Fruit fly (Drosophila melanogaster) whole organism, embryonic: ENCODE measurements around the gene Tis11.

ENCODE experiments used
- Adf1 ChIP-seq: fragments of 200-800 bp; sonication (Bioruptor generic); IDR thresholded peaks from 2 replicates; pipeline ENCODE4 v1.3.6; 2022; ENCODE audit warnings: missing biosample characterization, missing genetic modification characterization
- Bdp1 ChIP-seq: fragments of 200-800 bp; sonication (Bioruptor generic); optimal IDR thresholded peaks from 3 replicates; lab custom pipeline; 2016; ENCODE audit warnings: missing biosample characterization, missing genetic modification characterization
- Bgb ChIP-seq: fragments of 200-800 bp; sonication (Bioruptor generic); IDR thresholded peaks from 2 replicates; pipeline ENCODE4 v1.3.6; 2022; ENCODE audit warnings: missing biosample characterization, missing genetic modification characterization; ENCODE audit not compliant: partially characterized antibody
- CG10321 ChIP-seq: fragments of 200-800 bp; sonication (Bioruptor generic); IDR thresholded peaks from 2 replicates; pipeline ENCODE4 v1.3.6; 2022; ENCODE audit warnings: missing biosample characterization, missing genetic modification characterization
- CG10565 ChIP-seq: fragments of 200-800 bp; sonication (Bioruptor generic); optimal IDR thresholded peaks from 3 replicates; lab custom pipeline; 2016; ENCODE audit warnings: missing biosample characterization, mild to moderate bottlenecking, missing genetic modification characterization
- CG12299 ChIP-seq: fragments of 200-800 bp; sonication (Bioruptor generic); optimal IDR thresholded peaks from 2 replicates; lab custom pipeline; 2018; ENCODE audit warnings: missing biosample characterization, mild to moderate bottlenecking, missing genetic modification characterization
- CG13424 ChIP-seq: fragments of 200-800 bp; sonication (Bioruptor generic); optimal IDR thresholded peaks from 2 replicates; lab custom pipeline; 2019; ENCODE audit warnings: missing biosample characterization, mild to moderate bottlenecking, missing genetic modification characterization, moderate library complexity
- CG14014 ChIP-seq: fragments of 200-800 bp; sonication (Bioruptor generic); IDR thresholded peaks from 2 replicates; pipeline ENCODE4 v1.3.6; 2022; ENCODE audit warnings: missing biosample characterization, missing genetic modification characterization
- CG14441 ChIP-seq: fragments of 200-800 bp; sonication (Bioruptor generic); IDR thresholded peaks from 2 replicates; pipeline ENCODE4 v1.3.6; 2022; ENCODE audit warnings: missing biosample characterization, missing genetic modification characterization
- CG17829 ChIP-seq: fragments of 200-800 bp; optimal IDR thresholded peaks from 2 replicates; lab custom pipeline; 2019; ENCODE audit warnings: missing biosample characterization, mild to moderate bottlenecking, missing genetic modification characterization, moderate library complexity
- CG17912 ChIP-seq: fragments of 200-800 bp; sonication (Bioruptor generic); optimal IDR thresholded peaks from 2 replicates; lab custom pipeline; 2018; ENCODE audit warnings: missing biosample characterization, mild to moderate bottlenecking, missing genetic modification characterization
- CG18262 ChIP-seq: fragments of 200-800 bp; optimal IDR thresholded peaks from 3 replicates; lab custom pipeline; 2019; ENCODE audit warnings: missing biosample characterization, mild to moderate bottlenecking, missing genetic modification characterization, moderate library complexity
- CG18476 ChIP-seq: fragments of 200-800 bp; sonication (Bioruptor generic); optimal IDR thresholded peaks from 2 replicates; lab custom pipeline; 2016; ENCODE audit warnings: missing biosample characterization, mild to moderate bottlenecking, missing genetic modification characterization
- CG18599 ChIP-seq: fragments of 200-800 bp; sonication (Bioruptor generic); optimal IDR thresholded peaks from 3 replicates; lab custom pipeline; 2017; ENCODE audit warnings: missing biosample characterization, missing genetic modification characterization, mild to moderate bottlenecking, moderate library complexity, missing genetic modification reagents
- CG2678 ChIP-seq: fragments of 200-800 bp; sonication (Bioruptor generic); optimal IDR thresholded peaks from 3 replicates; lab custom pipeline; 2019; ENCODE audit warnings: missing biosample characterization, mild to moderate bottlenecking, missing genetic modification characterization, moderate library complexity
- CG3281 ChIP-seq: fragments of 200-800 bp; sonication (Bioruptor generic); optimal IDR thresholded peaks from 3 replicates; lab custom pipeline; 2017; ENCODE audit warnings: missing biosample characterization, mild to moderate bottlenecking, missing genetic modification characterization
- CG33213 ChIP-seq: fragments of 200-800 bp; sonication (Bioruptor generic); optimal IDR thresholded peaks from 3 replicates; lab custom pipeline; 2016; ENCODE audit warnings: missing biosample characterization, missing genetic modification characterization
- CG33557 ChIP-seq: fragments of 200-800 bp; sonication (Bioruptor generic); optimal IDR thresholded peaks from 2 replicates; lab custom pipeline; 2019; ENCODE audit warnings: missing biosample characterization, mild to moderate bottlenecking, missing genetic modification characterization, moderate library complexity
- CG4820 ChIP-seq: fragments of 200-800 bp; sonication (Bioruptor generic); optimal IDR thresholded peaks from 3 replicates; lab custom pipeline; 2016; ENCODE audit warnings: missing biosample characterization, missing genetic modification characterization
- CG6654 ChIP-seq: fragments of 200-800 bp; sonication (Bioruptor generic); optimal IDR thresholded peaks from 2 replicates; lab custom pipeline; 2017; ENCODE audit warnings: missing biosample characterization, mild to moderate bottlenecking, missing genetic modification characterization
- CG6854 ChIP-seq: fragments of 200-800 bp; sonication (Bioruptor generic); optimal IDR thresholded peaks from 3 replicates; lab custom pipeline; 2017; ENCODE audit warnings: missing biosample characterization, mild to moderate bottlenecking, missing genetic modification characterization
- CG7357 ChIP-seq: fragments of 200-800 bp; sonication (Bioruptor generic); IDR thresholded peaks from 3 replicates; pipeline ENCODE4 v1.3.6; 2022; ENCODE audit warnings: missing biosample characterization, missing genetic modification characterization
- CG8765 ChIP-seq: fragments of 200-800 bp; sonication (Bioruptor generic); IDR thresholded peaks from 2 replicates; pipeline ENCODE4 v1.3.6; 2022; ENCODE audit warnings: missing biosample characterization, missing genetic modification characterization
- ERR ChIP-seq: fragments of 200-800 bp; sonication (Bioruptor generic); optimal IDR thresholded peaks from 2 replicates; lab custom pipeline; 2016; ENCODE audit warnings: missing biosample characterization, missing genetic modification characterization
- Hsf ChIP-seq: fragments of 200-800 bp; sonication (Bioruptor generic); optimal IDR thresholded peaks from 3 replicates; lab custom pipeline; 2016; ENCODE audit warnings: missing biosample characterization, missing genetic modification characterization
- Lim3 ChIP-seq: fragments of 200-800 bp; sonication (Bioruptor generic); IDR thresholded peaks from 2 replicates; pipeline ENCODE4 v1.3.6; 2022; ENCODE audit warnings: missing biosample characterization, missing genetic modification characterization
- NK7.1 ChIP-seq: fragments of 200-800 bp; sonication (Bioruptor generic); optimal IDR thresholded peaks from 3 replicates; lab custom pipeline; 2016; ENCODE audit warnings: missing biosample characterization, missing genetic modification characterization
- Oli ChIP-seq: fragments of 200-800 bp; sonication (Bioruptor generic); optimal IDR thresholded peaks from 2 replicates; lab custom pipeline; 2018; ENCODE audit warnings: missing biosample characterization, mild to moderate bottlenecking, missing genetic modification characterization, moderate library complexity
- Xrp1 ChIP-seq: fragments of 200-800 bp; sonication (Bioruptor generic); IDR thresholded peaks from 2 replicates; pipeline ENCODE4 v1.3.6; 2022; ENCODE audit warnings: missing biosample characterization, missing genetic modification characterization
- ac ChIP-seq: fragments of 200-800 bp; sonication (Bioruptor generic); optimal IDR thresholded peaks from 3 replicates; lab custom pipeline; 2017; ENCODE audit warnings: missing biosample characterization, mild to moderate bottlenecking, missing genetic modification characterization
- amos ChIP-seq: fragments of 200-800 bp; sonication (Bioruptor generic); IDR thresholded peaks from 2 replicates; pipeline ENCODE4 v1.3.6; 2022; ENCODE audit warnings: missing biosample characterization, missing genetic modification characterization; ENCODE audit not compliant: partially characterized antibody
- cad ChIP-seq: fragments of >200 bp; optimal IDR thresholded peaks from 2 replicates; lab custom pipeline; 2017; ENCODE audit warnings: missing biosample characterization, missing genetic modification characterization
- cato ChIP-seq: fragments of 200-800 bp; sonication (Bioruptor generic); optimal IDR thresholded peaks from 2 replicates; lab custom pipeline; 2016; ENCODE audit warnings: missing biosample characterization, missing genetic modification characterization, borderline replicate concordance
- cwo ChIP-seq: fragments of 200-800 bp; sonication (Bioruptor generic); optimal IDR thresholded peaks from 3 replicates; lab custom pipeline; 2017; ENCODE audit warnings: missing biosample characterization, missing genetic modification characterization, mild to moderate bottlenecking, moderate library complexity, missing genetic modification reagents
- disco-r ChIP-seq: fragments of 200-800 bp; sonication (Bioruptor generic); optimal IDR thresholded peaks from 2 replicates; lab custom pipeline; 2016; ENCODE audit warnings: missing biosample characterization, missing genetic modification characterization
- ems ChIP-seq: fragments of 200-800 bp; sonication (Bioruptor generic); optimal IDR thresholded peaks from 3 replicates; lab custom pipeline; 2016; ENCODE audit warnings: missing biosample characterization, missing genetic modification characterization
- fd3F ChIP-seq: fragments of 200-800 bp; sonication (Bioruptor generic); optimal IDR thresholded peaks from 2 replicates; lab custom pipeline; 2018; ENCODE audit warnings: missing biosample characterization, mild to moderate bottlenecking, missing genetic modification characterization, moderate library complexity
- fd96Cb ChIP-seq: fragments of 200-800 bp; sonication (Bioruptor generic); optimal IDR thresholded peaks from 2 replicates; lab custom pipeline; 2018; ENCODE audit warnings: missing biosample characterization, mild to moderate bottlenecking, missing genetic modification characterization, moderate library complexity
- hb ChIP-seq: fragments of 200-800 bp; sonication (Bioruptor generic); IDR thresholded peaks from 3 replicates; pipeline ENCODE4 v1.3.6; 2022; ENCODE audit warnings: missing biosample characterization, missing genetic modification characterization; ENCODE audit not compliant: partially characterized antibody
- ind ChIP-seq: fragments of 200-800 bp; sonication (Bioruptor generic); optimal IDR thresholded peaks from 3 replicates; lab custom pipeline; 2016; ENCODE audit warnings: missing biosample characterization, missing genetic modification characterization
- ken ChIP-seq: fragments of 200-800 bp; sonication (Bioruptor generic); IDR thresholded peaks from 3 replicates; pipeline ENCODE4 v1.3.6; 2022; ENCODE audit warnings: missing biosample characterization, missing genetic modification characterization
- lilli ChIP-seq: fragments of 200-800 bp; sonication (Bioruptor generic); optimal IDR thresholded peaks from 3 replicates; lab custom pipeline; 2016; ENCODE audit warnings: missing biosample characterization, missing genetic modification characterization
- lov ChIP-seq, 2 experiments: fragments of 200-800 bp in 1 of 2; fragments of >200 bp in 1 of 2; sonication (Bioruptor generic) in 1 of 2; IDR thresholded peaks in 1 of 2; optimal IDR thresholded peaks in 1 of 2; 2 replicates in 1 of 2; 3 replicates in 1 of 2; pipeline versions ENCODE4 v1.3.6 to Lab custom; 2017 to 2022; ENCODE audit warnings: missing biosample characterization in 1 of 2, missing genetic modification characterization in 1 of 2
- pita ChIP-seq: fragments of 200-800 bp; sonication (Bioruptor generic); optimal IDR thresholded peaks from 2 replicates; lab custom pipeline; 2017; ENCODE audit warnings: missing biosample characterization, mild to moderate bottlenecking, missing genetic modification characterization
- ranshi ChIP-seq: fragments of 200-800 bp; sonication (Bioruptor generic); IDR thresholded peaks from 2 replicates; pipeline ENCODE4 v1.3.6; 2022; ENCODE audit warnings: missing biosample characterization, missing genetic modification characterization
- trh ChIP-seq: fragments of 200-800 bp; sonication (Bioruptor generic); optimal IDR thresholded peaks from 2 replicates; lab custom pipeline; 2016; ENCODE audit warnings: missing biosample characterization, missing genetic modification characterization
- twi ChIP-seq: fragments of 200-800 bp; optimal IDR thresholded peaks from 2 replicates; lab custom pipeline; 2019; ENCODE audit warnings: missing biosample characterization, mild to moderate bottlenecking, missing genetic modification characterization, moderate library complexity
- zfh1 ChIP-seq: fragments of 200-800 bp; sonication (Bioruptor generic); IDR thresholded peaks from 3 replicates; pipeline ENCODE4 v1.3.6; 2022; ENCODE audit warnings: missing biosample characterization, missing genetic modification characterization

Gene Tis11

DNA sequence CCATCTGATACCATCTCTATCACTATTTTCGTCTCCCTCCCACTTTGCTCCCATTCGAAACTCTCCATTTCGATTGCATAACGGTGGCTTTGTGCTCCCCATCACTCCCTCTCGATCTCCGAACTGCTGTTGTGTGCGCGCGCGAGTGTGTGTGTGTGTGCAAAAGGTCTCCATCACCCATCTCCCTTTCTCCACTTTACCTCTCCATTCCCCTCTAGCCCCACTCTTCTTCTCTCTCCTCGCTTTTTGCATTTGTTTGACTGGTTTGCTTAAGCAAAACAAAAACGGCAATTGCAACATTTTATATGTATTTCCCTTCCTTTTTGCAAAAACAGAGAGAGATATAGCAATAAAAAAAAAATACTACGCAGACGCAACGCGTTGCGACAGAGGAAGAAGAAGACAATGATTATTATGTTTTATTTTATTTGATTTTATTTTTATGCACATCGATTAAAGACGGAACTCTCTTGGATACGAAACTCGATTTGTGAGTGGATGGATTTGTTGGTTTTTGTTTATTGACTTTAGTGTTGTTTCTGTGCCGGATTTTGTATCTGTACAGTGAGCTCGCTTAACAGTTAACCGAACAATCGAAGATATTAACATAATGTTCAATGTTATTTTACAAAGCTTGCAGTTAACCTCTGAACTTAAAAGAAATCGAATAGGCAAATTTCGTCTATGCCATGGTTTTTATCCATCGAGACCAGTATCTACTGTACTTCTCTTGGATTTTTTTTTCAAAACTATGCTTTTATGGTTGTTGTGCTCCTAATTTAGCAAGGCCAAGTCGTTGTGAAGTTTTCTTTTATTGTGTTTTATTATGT is 10.7 kb downstream of the Tis11 start (continued):
- TF ChIP-seq CG33213 (GFP tag; lab: Kevin White, UChicago), result peak; percentile 46
- TF ChIP-seq CG17829, result peak; percentile 35
- peak; percentile 80 for TF ChIP-seq CG14014 (GFP tag; lab: Robert Waterston, UW)
- peak; percentile 72; the same call in 2 of the 3 replicates for TF ChIP-seq zfh1
- TF ChIP-seq Oli (tag; lab: Kevin White, UChicago), result peak; percentile 61
- peak; percentile 29 for TF ChIP-seq CG12299 (tag; lab: Kevin White, UChicago)
- TF ChIP-seq CG2678 (tag; lab: Kevin White, UChicago), result peak; percentile 77
- peak; percentile 80 for TF ChIP-seq lilli (GFP tag; lab: Kevin White, UChicago)
- TF ChIP-seq ken (GFP tag; lab: Robert Waterston, UW), result peak; percentile 67; the same call in 2 of the 3 replicates
- peak; percentile 75 for TF ChIP-seq CG3281 (GFP tag; lab: Kevin White, UChicago)
- peak; percentile 51 for TF ChIP-seq CG18262 (tag; lab: Kevin White, UChicago)
- TF ChIP-seq trh (GFP tag; lab: Kevin White, UChicago), result no peak
- TF ChIP-seq cad (GFP tag; lab: Kevin White, UChicago), result no peak
- TF ChIP-seq Hsf (GFP tag; lab: Kevin White, UChicago), result peak; percentile 70
- peak; percentile 26 for TF ChIP-seq CG33557 (GFP tag; lab: Kevin White, UChicago)
- TF ChIP-seq Bdp1 (GFP tag; lab: Kevin White, UChicago), result peak; percentile 40
- TF ChIP-seq CG14441, result peak; percentile 78
- TF ChIP-seq hb (GFP tag; lab: Robert Waterston, UW), result no peak
- TF ChIP-seq fd96Cb (tag; lab: Kevin White, UChicago), result peak; percentile 45
- no peak for TF ChIP-seq Bgb (GFP tag; lab: Robert Waterston, UW)
- no peak for TF ChIP-seq cato (GFP tag; lab: Kevin White, UChicago)
- peak; percentile 74 for TF ChIP-seq CG18599
- peak; percentile 37 for TF ChIP-seq CG17912 (GFP tag; lab: Kevin White, UChicago)
- TF ChIP-seq cwo, result peak; percentile 39
- peak; percentile 72 for TF ChIP-seq ind (GFP tag; lab: Kevin White, UChicago)
- no peak for TF ChIP-seq lov (optimal IDR thresholded peaks at IDR 0.05; lab: Kevin White, UChicago)
- 0 out of 3 replicates have a peak, but pooled peaks have one; percentile 45 for TF ChIP-seq lov (GFP tag; IDR thresholded peaks at IDR 0.05; lab: Robert Waterston, UW)
- TF ChIP-seq NK7.1 (GFP tag; lab: Kevin White, UChicago), result peak; percentile 29
- peak; percentile 45 for TF ChIP-seq ems
- peak; percentile 24; the same call in 1 of the 2 replicates for TF ChIP-seq Adf1 (GFP tag; lab: Robert Waterston, UW)
- no peak for TF ChIP-seq ac
- peak; percentile 57; the same call in 1 of the 2 replicates for TF ChIP-seq ranshi (GFP tag; lab: Robert Waterston, UW)
- TF ChIP-seq CG6854 (GFP tag; lab: Kevin White, UChicago), result peak; percentile 47
- no peak for TF ChIP-seq CG10321 (GFP tag; lab: Robert Waterston, UW)
- no peak for TF ChIP-seq pita (GFP tag; lab: Kevin White, UChicago)
- peak; percentile 76 for TF ChIP-seq ERR (GFP tag; lab: Kevin White, UChicago)
- TF ChIP-seq CG6654 (GFP tag; lab: Kevin White, UChicago), result no peak
- TF ChIP-seq twi (tag; lab: Kevin White, UChicago), result no peak
- TF ChIP-seq CG4820 (GFP tag; lab: Kevin White, UChicago), result peak; percentile 40
- no peak for TF ChIP-seq amos (GFP tag; lab: Robert Waterston, UW)
- TF ChIP-seq CG13424, result peak; percentile 73
- TF ChIP-seq CG7357 (GFP tag; lab: Robert Waterston, UW), result no peak
- peak; percentile 30 for TF ChIP-seq CG18476 (GFP tag; lab: Kevin White, UChicago)
- TF ChIP-seq CG8765 (GFP tag; lab: Robert Waterston, UW), result peak; percentile 48; the same call in 1 of the 2 replicates
- peak; percentile 29 for TF ChIP-seq disco-r (GFP tag; lab: Kevin White, UChicago)
- TF ChIP-seq fd3F (GFP tag; lab: Kevin White, UChicago), result peak; percentile 73
- TF ChIP-seq CG10565, result no peak
- TF ChIP-seq Lim3, result no peak
- TF ChIP-seq Xrp1 (GFP tag; lab: Robert Waterston, UW), result peak; percentile 72
